Fruit fly (Drosophila melanogaster) whole organism, pupa: ENCODE measurements around the gene sim.
A peak's percentile ranks its signal among the peaks of the same experiment; 100 is the strongest.

Experiments used
- CG10348 ChIP-seq: fragments of 200-800 bp; sonication (Bioruptor generic); IDR thresholded peaks from 2 replicates; pipeline ENCODE4 v1.3.6; 2022; ENCODE audit warnings: missing biosample characterization, missing genetic modification characterization
- CG12605 ChIP-seq: fragments of 200-800 bp; sonication (Bioruptor generic); IDR thresholded peaks from 2 replicates; pipeline ENCODE4 v1.3.6; 2022; ENCODE audit warnings: missing biosample characterization, missing genetic modification characterization
- CG13204 ChIP-seq: fragments of 200-800 bp; sonication (Bioruptor generic); optimal IDR thresholded peaks from 2 replicates; lab custom pipeline; 2018; ENCODE audit warnings: missing biosample characterization, mild to moderate bottlenecking, missing genetic modification characterization, moderate library complexity
- CG14655 ChIP-seq: fragments of 200-800 bp; sonication (Bioruptor generic); optimal IDR thresholded peaks from 3 replicates; lab custom pipeline; 2017; ENCODE audit warnings: mild to moderate bottlenecking, missing biosample characterization, missing genetic modification reagents, missing genetic modification characterization
- CG15710 ChIP-seq: fragments of 200-800 bp; sonication (Bioruptor generic); optimal IDR thresholded peaks from 2 replicates; lab custom pipeline; 2018; ENCODE audit warnings: missing biosample characterization, mild to moderate bottlenecking, missing genetic modification characterization, moderate library complexity
- CG17806 ChIP-seq: fragments of 200-800 bp; sonication (Bioruptor generic); optimal IDR thresholded peaks from 2 replicates; lab custom pipeline; 2018; ENCODE audit warnings: missing biosample characterization, mild to moderate bottlenecking, missing genetic modification characterization, moderate library complexity
- CG32121 ChIP-seq: fragments of 200-800 bp; sonication (Bioruptor generic); IDR thresholded peaks from 2 replicates; pipeline ENCODE4 v1.3.6; 2022; ENCODE audit warnings: missing biosample characterization, missing genetic modification characterization
- CG34367 ChIP-seq: fragments of 200-800 bp; sonication (Bioruptor generic); optimal IDR thresholded peaks from 2 replicates; lab custom pipeline; 2018; ENCODE audit warnings: missing biosample characterization, mild to moderate bottlenecking, missing genetic modification characterization
- CG4496 ChIP-seq: fragments of 200-800 bp; sonication (Bioruptor generic); IDR thresholded peaks from 3 replicates; pipeline ENCODE4 v1.3.6; 2022; ENCODE audit warnings: missing biosample characterization, missing genetic modification characterization
- CG8159 ChIP-seq: fragments of 200-800 bp; sonication (Bioruptor generic); optimal IDR thresholded peaks from 3 replicates; lab custom pipeline; 2018; ENCODE audit warnings: missing biosample characterization, mild to moderate bottlenecking, missing genetic modification characterization, moderate library complexity
- CG8301 ChIP-seq: fragments of 200-800 bp; sonication (Bioruptor generic); optimal IDR thresholded peaks from 2 replicates; lab custom pipeline; 2018; ENCODE audit warnings: missing biosample characterization, mild to moderate bottlenecking, missing genetic modification characterization
- CG9948 ChIP-seq: fragments of 200-800 bp; sonication (Bioruptor generic); optimal IDR thresholded peaks from 2 replicates; lab custom pipeline; 2018; ENCODE audit warnings: missing biosample characterization, mild to moderate bottlenecking, missing genetic modification characterization, moderate library complexity
- D1 ChIP-seq: fragments of 200-800 bp; sonication (Bioruptor generic); optimal IDR thresholded peaks from 2 replicates; lab custom pipeline; 2018; ENCODE audit warnings: missing biosample characterization, mild to moderate bottlenecking, missing genetic modification characterization, moderate library complexity
- EcR ChIP-seq: fragments of 200-800 bp; sonication (Bioruptor generic); optimal IDR thresholded peaks from 3 replicates; lab custom pipeline; 2019; ENCODE audit warnings: missing biosample characterization, missing genetic modification characterization, mild to moderate bottlenecking, moderate library complexity, missing genetic modification reagents
- Ets98B ChIP-seq: fragments of 200-800 bp; sonication (Bioruptor generic); IDR thresholded peaks from 2 replicates; pipeline ENCODE4 v1.3.6; 2022; ENCODE audit warnings: missing biosample characterization, missing genetic modification characterization
- Pif1A ChIP-seq: fragments of 200-800 bp; sonication (Bioruptor generic); optimal IDR thresholded peaks from 3 replicates; lab custom pipeline; 2016; ENCODE audit warnings: missing biosample characterization, missing genetic modification characterization
- Pif1B ChIP-seq: fragments of 200-800 bp; sonication (Bioruptor generic); optimal IDR thresholded peaks from 3 replicates; lab custom pipeline; 2016; ENCODE audit warnings: missing biosample characterization, missing genetic modification characterization
- Snoo ChIP-seq: fragments of 200-800 bp; sonication (Bioruptor generic); optimal IDR thresholded peaks from 3 replicates; lab custom pipeline; 2017; ENCODE audit warnings: missing biosample characterization, mild to moderate bottlenecking, missing genetic modification characterization, inconsistent platforms
- fd96Ca ChIP-seq: fragments of 200-800 bp; sonication (Bioruptor generic); IDR thresholded peaks from 3 replicates; pipeline ENCODE4 v1.3.6; 2022; ENCODE audit warnings: missing biosample characterization, missing genetic modification characterization
- gl ChIP-seq: fragments of 200-800 bp; sonication (Bioruptor generic); optimal IDR thresholded peaks from 2 replicates; lab custom pipeline; 2018; ENCODE audit warnings: missing biosample characterization, mild to moderate bottlenecking, missing genetic modification characterization
- rn ChIP-seq: fragments of 200-800 bp; sonication (Bioruptor generic); IDR thresholded peaks from 2 replicates; pipeline ENCODE4 v1.3.6; 2022; ENCODE audit warnings: missing biosample characterization, missing genetic modification characterization

The sim gene

DNA sequence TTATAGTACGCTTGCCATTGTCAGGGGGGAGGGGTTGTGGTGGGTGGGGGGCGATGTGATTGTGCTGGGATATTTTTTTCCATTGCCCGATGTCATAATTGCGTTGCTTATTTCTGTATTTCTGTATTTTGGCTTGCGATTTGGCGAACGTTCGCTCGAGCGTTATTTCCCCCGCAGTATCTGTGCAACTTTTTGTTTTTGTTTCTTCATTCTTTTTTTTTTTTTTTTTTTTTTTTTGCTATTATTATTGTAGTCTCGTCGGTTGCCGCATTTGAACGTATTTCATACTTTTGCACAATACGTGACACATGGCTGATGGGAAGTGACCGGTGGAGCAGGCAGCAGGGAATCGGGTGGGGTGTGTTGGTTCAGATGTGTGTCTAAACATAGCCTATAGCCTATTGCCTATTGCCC, 39.9 kb upstream of the sim start:
- TF ChIP-seq CG12605 (peak; percentile 78), Ets98B (GFP tag; lab: Robert Waterston, UW) (peak; percentile 59; the same call in 1 of the 2 replicates), CG32121 (peak; percentile 50; the same call in 1 of the 2 replicates), CG8159 (no peak)

DNA sequence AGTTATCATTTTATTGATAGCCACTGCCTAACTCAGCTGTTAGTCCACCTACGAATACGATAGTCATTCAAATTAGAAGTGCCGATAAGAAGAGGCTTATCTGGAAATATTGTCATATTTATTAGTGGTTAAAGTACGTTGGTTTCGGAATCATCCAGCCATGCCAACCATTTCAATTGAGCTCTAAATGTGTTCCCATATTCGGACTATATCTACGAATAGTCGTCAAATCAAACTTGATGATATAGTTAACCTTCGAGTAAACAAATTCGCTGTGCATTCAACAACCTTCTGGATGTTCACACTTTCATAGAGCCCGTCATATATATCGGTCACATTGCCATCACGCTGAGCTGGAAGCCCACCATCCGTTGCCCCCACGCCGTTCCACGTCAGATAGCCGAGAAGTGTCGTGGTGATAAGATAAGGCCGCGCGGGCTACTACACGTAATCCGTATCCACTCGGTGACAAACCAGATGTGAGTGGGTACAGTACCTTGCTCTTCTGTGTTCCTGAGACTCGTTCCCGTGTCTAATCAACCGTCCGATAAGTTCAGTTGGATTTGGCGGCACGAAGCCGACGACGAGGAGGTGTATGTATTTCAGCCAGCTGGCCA, 39.2 kb upstream of the sim start:
- TF ChIP-seq CG13204 (GFP tag; lab: Kevin White, UChicago) (peak; percentile 5), EcR (GFP tag; lab: Kevin White, UChicago) (peak; percentile 78), Snoo (tag; lab: Kevin White, UChicago) (no peak)

DNA sequence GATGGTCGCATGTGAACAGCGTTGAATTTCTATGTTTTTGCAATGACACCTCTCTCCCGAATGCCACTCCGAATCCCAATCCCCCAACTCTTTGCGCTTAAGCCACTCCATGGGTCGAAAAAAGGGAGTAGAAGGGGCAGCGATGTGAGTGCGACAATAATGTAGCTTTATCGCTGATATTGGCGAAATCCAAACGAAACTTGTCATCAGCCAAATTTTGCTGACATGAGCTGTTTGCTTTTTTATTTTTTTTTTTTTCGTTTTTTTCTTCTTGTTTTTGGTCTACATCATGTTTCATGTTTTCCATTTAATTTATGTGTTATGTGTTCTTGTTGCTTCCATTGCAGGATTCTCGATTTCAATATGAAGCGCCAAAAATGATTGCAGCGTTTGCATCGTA, 38.6 kb upstream of the sim start:
- TF ChIP-seq Ets98B (GFP tag; lab: Robert Waterston, UW) (no peak), Pif1B (GFP tag; lab: Kevin White, UChicago) (no peak), CG4496 (GFP tag; lab: Robert Waterston, UW) (no peak), Snoo (tag; lab: Kevin White, UChicago) (no peak), CG15710 (no peak), CG9948 (tag; lab: Kevin White, UChicago) (no peak), CG17806 (tag; lab: Kevin White, UChicago) (no peak), CG8301 (no peak), CG14655 (GFP tag; lab: Kevin White, UChicago) (no peak), D1 (tag; lab: Kevin White, UChicago) (no peak), CG34367 (tag; lab: Kevin White, UChicago) (no peak), gl (no peak), CG10348 (no peak)
- TF ChIP-seq, all 21 proteins: peak for 0

DNA sequence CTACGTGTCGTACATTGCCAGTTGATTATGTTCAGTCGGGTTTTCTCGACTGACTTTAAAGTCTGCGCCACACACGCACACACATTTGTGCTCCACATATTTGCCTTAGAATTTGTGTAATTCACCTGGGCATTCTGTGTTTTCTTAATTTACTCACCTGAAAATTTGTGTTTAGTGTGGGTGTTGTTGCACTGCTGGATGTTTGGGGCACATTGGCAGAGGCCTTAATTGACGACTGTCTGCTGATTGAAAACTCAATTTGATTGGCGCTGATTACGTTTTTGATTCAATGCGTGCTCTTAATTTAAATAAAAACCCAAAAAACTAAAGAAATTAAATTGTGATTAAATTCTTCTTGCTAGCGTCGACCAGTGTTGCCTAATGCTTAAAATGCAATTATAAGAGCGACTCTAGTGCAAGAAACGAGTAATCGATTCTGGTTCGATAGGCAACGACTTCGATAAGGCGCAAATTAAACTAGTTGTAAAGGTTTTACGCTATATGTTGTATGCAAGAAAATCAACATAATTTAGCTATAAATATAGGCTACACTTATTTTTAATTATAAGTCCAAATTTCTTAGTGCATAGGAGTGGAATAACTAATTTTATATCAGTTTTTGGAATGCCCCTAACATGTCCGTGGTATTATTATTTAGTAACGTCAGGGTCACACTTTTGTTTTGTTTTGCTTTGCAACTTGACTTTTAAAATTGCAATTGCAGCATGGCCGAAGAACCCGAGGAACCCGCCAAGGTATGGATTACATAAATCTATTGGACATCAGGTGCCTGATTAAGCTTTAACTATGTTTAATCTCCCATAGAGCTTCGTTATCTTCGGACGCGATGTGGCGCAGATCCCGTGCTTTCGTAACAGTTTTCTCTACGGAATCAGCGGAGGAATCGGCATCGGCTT, 27.0 kb upstream of the sim start, which contains the start of the genes CG46281 and CG46280:
CG46281 (minus strand) TSS at position 51 of the 917 bp plus-strand sequence.
CG46280 (minus strand) TSS at position 403 of the 917 bp plus-strand sequence.
- no peak for TF ChIP-seq Ets98B (GFP tag; lab: Robert Waterston, UW)
- no peak for TF ChIP-seq fd96Ca (GFP tag; lab: Robert Waterston, UW)
- no peak for TF ChIP-seq CG13204 (GFP tag; lab: Kevin White, UChicago)
- no peak for TF ChIP-seq gl
- no peak for TF ChIP-seq CG14655 (GFP tag; lab: Kevin White, UChicago)
- TF ChIP-seq CG15710: no peak
- TF ChIP-seq CG17806 (tag; lab: Kevin White, UChicago): no peak
- no peak for TF ChIP-seq rn (GFP tag; lab: Robert Waterston, UW)
- no peak for TF ChIP-seq D1 (tag; lab: Kevin White, UChicago)
- TF ChIP-seq CG9948 (tag; lab: Kevin White, UChicago): no peak
- TF ChIP-seq Pif1A (GFP tag; lab: Kevin White, UChicago): no peak
- no peak for TF ChIP-seq Pif1B (GFP tag; lab: Kevin White, UChicago)

dm6 chr3R:13032323-13032722, 25.2 kb upstream of the sim start, which contains the start of gene ry:
Gene ry, plus strand, starts transcription at chr3R:13032528.
- TF ChIP-seq CG34367 (tag; lab: Kevin White, UChicago) (no peak), CG32121 (peak; percentile 14; the same call in 1 of the 2 replicates), CG14655 (GFP tag; lab: Kevin White, UChicago) (no peak), CG9948 (tag; lab: Kevin White, UChicago) (no peak)

- TF ChIP-seq Ets98B (GFP tag; lab: Robert Waterston, UW) (0 out of 2 replicates have a peak, but pooled peaks have one; percentile 37), CG17806 (tag; lab: Kevin White, UChicago) (no peak), CG32121 (peak; percentile 33), CG34367 (tag; lab: Kevin White, UChicago) (no peak), CG8159 (no peak), CG4496 (GFP tag; lab: Robert Waterston, UW) (0 out of 3 replicates have a peak, but pooled peaks have one; percentile 36), Snoo (tag; lab: Kevin White, UChicago) (no peak), fd96Ca (GFP tag; lab: Robert Waterston, UW) (no peak), EcR (GFP tag; lab: Kevin White, UChicago) (no peak), CG15710 (no peak), D1 (tag; lab: Kevin White, UChicago) (no peak), CG13204 (GFP tag; lab: Kevin White, UChicago) (no peak)
Measured at dm6 chr3R:13032975-13033445, 24.5 kb upstream of the sim start.
